Worm (Caenorhabditis elegans) whole organism, young adult: ENCODE results near the gene F26F4.8.

ENCODE experiments used
- B0019.2 ChIP-seq: fragments of 200-800 bp; sonication (Bioruptor generic); conservative IDR thresholded peaks from 2 replicates; pipeline ENCODE4 v1.3.6; 2022; ENCODE audit warnings: missing genetic modification reagents, missing genetic modification characterization, missing compliant biosample characterization
- C17E4.6 ChIP-seq: fragments of 200-800 bp; sonication (Bioruptor generic); IDR thresholded peaks from 2 replicates; pipeline ENCODE4 v1.3.6; 2022; ENCODE audit warnings: missing genetic modification reagents, missing genetic modification characterization, missing compliant biosample characterization
- F37B4.10 ChIP-seq: fragments of 200-800 bp; sonication (Bioruptor generic); IDR thresholded peaks from 2 replicates; pipeline ENCODE4 v1.3.6; 2022; ENCODE audit warnings: missing genetic modification characterization, missing compliant biosample characterization
- K11D2.4 ChIP-seq: fragments of 200-800 bp; sonication (Bioruptor generic); IDR thresholded peaks from 2 replicates; pipeline ENCODE4 v1.3.6; 2022; ENCODE audit warnings: missing genetic modification reagents, missing genetic modification characterization, missing compliant biosample characterization
- Y79H2A.3 ChIP-seq: fragments of 200-800 bp; sonication (Bioruptor generic); conservative IDR thresholded peaks from 2 replicates; pipeline ENCODE4 v1.3.6; 2022; ENCODE audit warnings: missing genetic modification reagents, missing genetic modification characterization, missing compliant biosample characterization
- aptf-2 ChIP-seq: fragments of 200-800 bp; sonication (Bioruptor generic); conservative IDR thresholded peaks from 2 replicates; pipeline ENCODE4 v1.3.6; 2022; ENCODE audit warnings: missing genetic modification reagents, missing genetic modification characterization, missing compliant biosample characterization
- ceh-27 ChIP-seq: fragments of 200-800 bp; sonication (Bioruptor generic); optimal IDR thresholded peaks from 2 replicates; lab custom pipeline; 2018; ENCODE audit warnings: mild to moderate bottlenecking, missing genetic modification characterization, moderate library complexity, missing compliant biosample characterization
- dpl-1 ChIP-seq: fragments of 150-350 bp; optimal IDR thresholded peaks from 2 replicates; lab custom pipeline; 2014; ENCODE audit warnings: missing biosample characterization, missing genetic modification reagents, missing genetic modification characterization
- efl-1 ChIP-seq: fragments of 150-350 bp; optimal IDR thresholded peaks from 2 replicates; lab custom pipeline; 2014; ENCODE audit warnings: missing biosample characterization, missing genetic modification reagents, missing genetic modification characterization
- ets-4 ChIP-seq: fragments of 200-800 bp; sonication (Bioruptor generic); optimal IDR thresholded peaks from 2 replicates; lab custom pipeline; 2018; ENCODE audit warnings: mild to moderate bottlenecking, missing genetic modification characterization, missing compliant biosample characterization
- fkh-3 ChIP-seq: sonication (generic microtip); optimal IDR thresholded peaks from 2 replicates; lab custom pipeline; 2016; ENCODE audit warnings: mild to moderate bottlenecking, missing genetic modification characterization, missing compliant biosample characterization
- hlh-12 ChIP-seq: sonication (generic microtip); optimal IDR thresholded peaks from 2 replicates; lab custom pipeline; 2016; ENCODE audit warnings: missing genetic modification characterization, missing compliant biosample characterization
- hmg-1.2 ChIP-seq: fragments of 200-800 bp; sonication (Bioruptor generic); IDR thresholded peaks from 2 replicates; pipeline ENCODE4 v1.3.6; 2022; ENCODE audit warnings: missing genetic modification reagents, missing genetic modification characterization, missing compliant biosample characterization
- hmg-20 ChIP-seq: fragments of 200-800 bp; sonication (Bioruptor generic); IDR thresholded peaks from 2 replicates; pipeline ENCODE4 v1.3.6; 2022; ENCODE audit warnings: missing genetic modification reagents, missing genetic modification characterization, missing compliant biosample characterization
- hsf-1 ChIP-seq: fragments of 200-800 bp; sonication (Bioruptor generic); IDR thresholded peaks from 2 replicates; pipeline ENCODE4 v1.3.6; 2022; ENCODE audit warnings: missing genetic modification reagents, missing genetic modification characterization, missing compliant biosample characterization
- let-607 ChIP-seq, 2 experiments: fragments of 200-800 bp in 1 of 2; sonication (Bioruptor generic) in 1 of 2; sonication (generic microtip) in 1 of 2; optimal IDR thresholded peaks; 2 replicates each; lab custom pipeline; 2016 to 2018; ENCODE audit warnings: mild to moderate bottlenecking in 2 of 2, missing compliant biosample characterization in 2 of 2, missing genetic modification characterization in 2 of 2, moderate library complexity in 2 of 2, missing genotype in 1 of 2
- lin-26 ChIP-seq: fragments of 200-800 bp; sonication (Bioruptor generic); IDR thresholded peaks from 2 replicates; pipeline ENCODE4 v1.3.6; 2022; ENCODE audit warnings: missing genetic modification reagents, missing genetic modification characterization, missing compliant biosample characterization
- lin-35 ChIP-seq, 3 experiments: fragments of 150-350 bp in 2 of 3; sonication (generic microtip) in 1 of 3; optimal IDR thresholded peaks; 2 replicates each; lab custom pipeline; 2014 to 2018; ENCODE audit warnings: missing biosample characterization in 3 of 3, missing genetic modification characterization in 3 of 3, missing genetic modification reagents in 3 of 3
- madf-3 ChIP-seq: fragments of 200-800 bp; sonication (Bioruptor generic); IDR thresholded peaks from 2 replicates; pipeline ENCODE4 v1.3.6; 2022; ENCODE audit warnings: missing genetic modification reagents, missing genetic modification characterization, missing compliant biosample characterization
- madf-6 ChIP-seq: fragments of 200-800 bp; sonication (Bioruptor generic); IDR thresholded peaks from 2 replicates; pipeline ENCODE4 v1.3.6; 2022; ENCODE audit warnings: missing genetic modification reagents, missing genetic modification characterization, missing compliant biosample characterization
- mcd-1 ChIP-seq: fragments of 200-800 bp; sonication (Bioruptor generic); IDR thresholded peaks from 2 replicates; pipeline ENCODE4 v1.3.6; 2022; ENCODE audit warnings: missing genetic modification reagents, missing genetic modification characterization, missing compliant biosample characterization
- mxl-1 ChIP-seq: sonication (generic microtip); optimal IDR thresholded peaks from 2 replicates; lab custom pipeline; 2016; ENCODE audit warnings: missing genetic modification characterization, missing compliant biosample characterization
- nhr-120 ChIP-seq: fragments of 200-800 bp; sonication (Bioruptor generic); IDR thresholded peaks from 2 replicates; pipeline ENCODE4 v1.3.6; 2022; ENCODE audit warnings: missing genetic modification characterization, missing compliant biosample characterization
- pbrm-1 ChIP-seq: fragments of 200-800 bp; sonication (Bioruptor generic); IDR thresholded peaks from 2 replicates; pipeline ENCODE4 v1.3.6; 2022; ENCODE audit warnings: missing genetic modification reagents, missing genetic modification characterization, missing compliant biosample characterization
- rcor-1 ChIP-seq: fragments of 200-800 bp; sonication (Bioruptor generic); IDR thresholded peaks from 2 replicates; pipeline ENCODE4 v1.3.6; 2022; ENCODE audit warnings: missing genetic modification reagents, missing genetic modification characterization, missing compliant biosample characterization
- rec-8 ChIP-seq, 2 experiments: sonication (generic microtip); optimal IDR thresholded peaks; 2 replicates each; lab custom pipeline; 2016; ENCODE audit warnings: mild to moderate bottlenecking in 2 of 2, missing genetic modification characterization in 2 of 2, missing genetic modification reagents in 2 of 2, missing genotype in 2 of 2, missing biosample characterization in 1 of 2, missing compliant biosample characterization in 1 of 2, moderate library complexity in 1 of 2
- sdz-38 ChIP-seq: sonication (generic microtip); optimal IDR thresholded peaks from 2 replicates; lab custom pipeline; 2016; ENCODE audit warnings: missing genotype, missing genetic modification characterization, missing compliant biosample characterization
- snpc-1.3 ChIP-seq: sonication (generic microtip); optimal IDR thresholded peaks from 2 replicates; lab custom pipeline; 2017; ENCODE audit warnings: missing genetic modification characterization, mild to moderate bottlenecking, missing compliant biosample characterization, antibody characterized with exemption, moderate library complexity, missing genotype, missing genetic modification reagents; ENCODE audit not compliant: insufficient read depth
- sptf-2 ChIP-seq: fragments of 200-800 bp; sonication (Bioruptor generic); optimal IDR thresholded peaks from 2 replicates; lab custom pipeline; 2018; ENCODE audit warnings: mild to moderate bottlenecking, missing genetic modification characterization, missing compliant biosample characterization
- tbp1 ChIP-seq: fragments of 200-800 bp; sonication (Bioruptor generic); optimal IDR thresholded peaks from 2 replicates; lab custom pipeline; 2018; ENCODE audit warnings: mild to moderate bottlenecking, missing genetic modification characterization, missing compliant biosample characterization
- tbx-9 ChIP-seq: sonication (generic microtip); optimal IDR thresholded peaks from 2 replicates; lab custom pipeline; 2016; ENCODE audit warnings: borderline replicate concordance, missing genetic modification characterization, inconsistent platforms, missing compliant biosample characterization
- unc-130 ChIP-seq: sonication (generic microtip); optimal IDR thresholded peaks from 2 replicates; lab custom pipeline; 2016; ENCODE audit warnings: missing genetic modification reagents, missing genetic modification characterization, missing compliant biosample characterization
- xnd-1 ChIP-seq: sonication (generic microtip); optimal IDR thresholded peaks from 2 replicates; lab custom pipeline; 2016; ENCODE audit warnings: missing genotype, missing genetic modification reagents, missing genetic modification characterization, missing compliant biosample characterization
- zim-3 ChIP-seq: sonication (generic microtip); optimal IDR thresholded peaks from 2 replicates; lab custom pipeline; 2017; ENCODE audit warnings: mild to moderate bottlenecking, missing genetic modification characterization, moderate library complexity, missing compliant biosample characterization
- ztf-18 ChIP-seq: sonication (generic microtip); optimal IDR thresholded peaks from 2 replicates; lab custom pipeline; 2016; ENCODE audit warnings: missing genotype, mild to moderate bottlenecking, missing genetic modification characterization, missing compliant biosample characterization
- ztf-26 ChIP-seq: sonication (generic microtip); optimal IDR thresholded peaks from 2 replicates; lab custom pipeline; 2017; ENCODE audit warnings: missing genetic modification characterization, missing compliant biosample characterization
- ztf-28 ChIP-seq: fragments of 200-800 bp; sonication (Bioruptor generic); IDR thresholded peaks from 2 replicates; pipeline ENCODE4 v1.3.6; 2022; ENCODE audit warnings: missing genetic modification reagents, missing genetic modification characterization, missing compliant biosample characterization

F26F4.8 gene

ce11 chrIII:4866762-4867161, 38.5 kb downstream of the F26F4.8 start, which contains the start of gene C35D10.17:
TSS of gene C35D10.17 (plus strand) at chrIII:4867062.
- no peak for TF ChIP-seq pbrm-1 (GFP tag; lab: Robert Waterston, UW)
- no peak for TF ChIP-seq efl-1
- no peak for TF ChIP-seq madf-3
- TF ChIP-seq lin-26 (GFP tag; lab: Robert Waterston, UW): no peak
- no peak for TF ChIP-seq C17E4.6 (GFP tag; lab: Robert Waterston, UW)
- no peak for TF ChIP-seq F37B4.10 (GFP tag; lab: Robert Waterston, UW)
- TF ChIP-seq hsf-1 (GFP tag; lab: Robert Waterston, UW): no peak
- no peak for TF ChIP-seq hmg-20
- TF ChIP-seq xnd-1 (tag; lab: Kevin White, UChicago): no peak
- TF ChIP-seq zim-3: no peak
- no peak for TF ChIP-seq tbx-9 (tag; lab: Kevin White, UChicago)

- TF ChIP-seq ztf-28 (GFP tag; lab: Robert Waterston, UW) (no peak), tbp1 (GFP tag; lab: Kevin White, UChicago) (no peak), ztf-26 (tag; lab: Kevin White, UChicago) (no peak), fkh-3 (tag; lab: Kevin White, UChicago) (no peak), mxl-1 (tag; lab: Kevin White, UChicago) (no peak), B0019.2 (GFP tag; lab: Robert Waterston, UW) (no peak), madf-6 (no peak), dpl-1 (GFP tag; lab: Kevin White, UChicago) (no peak), ceh-27 (GFP tag; lab: Kevin White, UChicago) (no peak), sdz-38 (tag; lab: Kevin White, UChicago) (no peak), hmg-1.2 (GFP tag; lab: Robert Waterston, UW) (no peak), rcor-1 (GFP tag; lab: Robert Waterston, UW) (no peak), lin-35 (GFP tag; optimal IDR thresholded peaks at IDR 0.05; lab: Kevin White, UChicago) (no peak), aptf-2 (GFP tag; lab: Robert Waterston, UW) (no peak)
Observed at ce11 chrIII:4863127-4863526, 42.1 kb downstream of the F26F4.8 start, which contains the start of gene coq-8. TSS of gene coq-8 (plus strand) at chrIII:4863427.

ce11 chrIII:4861744-4862401, 43.4 kb downstream of the F26F4.8 start, which contains the start of the genes C35D10.10 and C35D10.5:
TSS of gene C35D10.10 (minus strand) at chrIII:4861794.
TSS of gene C35D10.5 (plus strand) at chrIII:4862351.
- TF ChIP-seq rec-8 (tag; optimal IDR thresholded peaks at IDR 0.05; lab: Kevin White, UChicago) (peak in 1 of 2 experiments; percentile 20), unc-130 (GFP tag; lab: Kevin White, UChicago) (peak; percentile 10), K11D2.4 (GFP tag; lab: Robert Waterston, UW) (no peak), snpc-1.3 (tag; lab: Kevin White, UChicago) (no peak), nhr-120 (GFP tag; lab: Robert Waterston, UW) (no peak), hlh-12 (tag; lab: Kevin White, UChicago) (no peak), Y79H2A.3 (GFP tag; lab: Robert Waterston, UW) (no peak), mcd-1 (GFP tag; lab: Robert Waterston, UW) (no peak), let-607 (tag; optimal IDR thresholded peaks at IDR 0.05; lab: Kevin White, UChicago) (no peak), mxl-1 (tag; lab: Kevin White, UChicago) (no peak), ets-4 (no peak), sptf-2 (GFP tag; lab: Kevin White, UChicago) (no peak), ztf-18 (tag; lab: Kevin White, UChicago) (no peak)
